Worm (Caenorhabditis elegans): ENCODE results near the gene abts-4.

Gene abts-4

ce11 chrX:6738535-6738934 is 23.0 kb downstream of the abts-4 start:
- TF ChIP-seq nhr-237 (tag; optimal IDR thresholded peaks at IDR 0.05) (no peak), mep-1 (tag; optimal IDR thresholded peaks at IDR 0.05) (no peak), ama-1 (optimal IDR thresholded peaks at IDR 0.05) (no peak), dsc-1 (tag; optimal IDR thresholded peaks at IDR 0.05) (no peak), ces-1 (GFP tag; optimal IDR thresholded peaks at IDR 0.05) (no peak), nhr-28 (tag; optimal IDR thresholded peaks at IDR 0.05) (no peak), C04F5.9 (tag; optimal IDR thresholded peaks at IDR 0.05) (no peak), blmp-1 (tag; optimal IDR thresholded peaks at IDR 0.05) (peak; percentile 80), mab-9 (GFP tag; IDR thresholded peaks at IDR 0.05) (0 out of 2 replicates have a peak, but pooled peaks have one; percentile 8), rnt-1 (tag; optimal IDR thresholded peaks at IDR 0.05) (no peak)

ce11 chrX:6737329-6738008 is 24.1 kb downstream of the abts-4 start:
- TF ChIP-seq dpl-1 (GFP tag; optimal IDR thresholded peaks at IDR 0.05) (peak; percentile 25 to 48 (median 42)), sox-4 (tag; optimal IDR thresholded peaks at IDR 0.05) (peak; percentile 58), nhr-76 (tag; optimal IDR thresholded peaks at IDR 0.05) (peak; percentile 11), dsc-1 (tag; optimal IDR thresholded peaks at IDR 0.05) (peak; percentile 91), sptf-1 (tag; optimal IDR thresholded peaks at IDR 0.05) (no peak), unc-30 (tag; optimal IDR thresholded peaks at IDR 0.05) (no peak), mef-2 (tag; optimal IDR thresholded peaks at IDR 0.05) (peak; percentile 89), Y116A8C.19 (tag; optimal IDR thresholded peaks at IDR 0.05; ENCODE audit: borderline replicate concordance) (no peak), nhr-84 (tag; optimal IDR thresholded peaks at IDR 0.05) (no peak), blmp-1 (tag; optimal IDR thresholded peaks at IDR 0.05) (peak; percentile 96), ceh-90 (tag; optimal IDR thresholded peaks at IDR 0.05) (no peak), nhr-47 (tag; optimal IDR thresholded peaks at IDR 0.05) (peak; percentile 94), tbx-2 (tag; optimal IDR thresholded peaks at IDR 0.05) (peak; percentile 98), ceh-63 (GFP tag; optimal IDR thresholded peaks at IDR 0.05) (no peak), nhr-77 (tag; optimal IDR thresholded peaks at IDR 0.05) (peak; percentile 82), nhr-19 (GFP tag; conservative IDR thresholded peaks at IDR 0.05) (peak; percentile 95), fkh-4 (tag; optimal IDR thresholded peaks at IDR 0.05; ENCODE audit: borderline replicate concordance) (peak; percentile 40), nhr-90 (tag; optimal IDR thresholded peaks at IDR 0.05; ENCODE audit: poor library complexity) (peak; percentile 97), snu-23 (GFP tag; optimal IDR thresholded peaks at IDR 0.05) (peak; percentile 97), elt-3 (tag; optimal IDR thresholded peaks at IDR 0.05) (peak in 5 of 6 experiments; percentile 16 to 98 (median 63)), tlp-1 (tag; optimal IDR thresholded peaks at IDR 0.05) (no peak), elt-2 (tag; optimal IDR thresholded peaks at IDR 0.05) (peak; percentile 89), lin-15B (tag; optimal IDR thresholded peaks at IDR 0.05) (no peak), lsy-2 (tag; optimal IDR thresholded peaks at IDR 0.05) (peak; percentile 75 to 82), nhr-12 (tag; optimal IDR thresholded peaks at IDR 0.05) (no peak), pqm-1 (tag; optimal IDR thresholded peaks at IDR 0.05) (no peak), ceh-8 (GFP tag; optimal IDR thresholded peaks at IDR 0.05) (no peak), isw-1 (GFP tag; IDR thresholded peaks at IDR 0.05) (peak; percentile 50), lin-13 (GFP tag; optimal IDR thresholded peaks at IDR 0.05) (peak; percentile 68), zag-1 (tag; optimal IDR thresholded peaks at IDR 0.05) (no peak), aha-1 (tag; optimal IDR thresholded peaks at IDR 0.05) (no peak), efl-1 (optimal IDR thresholded peaks at IDR 0.05) (peak; percentile 54 to 59), efl-1 (GFP tag; optimal IDR thresholded peaks at IDR 0.05 in 1 of 2) (peak; percentile 27 to 93), efl-3 (GFP tag; optimal IDR thresholded peaks at IDR 0.05) (peak; percentile 42), C16A3.4 (tag; optimal IDR thresholded peaks at IDR 0.05) (peak; percentile 68), lin-14 (GFP tag; optimal IDR thresholded peaks at IDR 0.05) (peak; percentile 99), alr-1 (tag; optimal IDR thresholded peaks at IDR 0.05; ENCODE audit: borderline replicate concordance) (no peak), unc-130 (tag; optimal IDR thresholded peaks at IDR 0.05) (peak; percentile 93), zip-4 (GFP tag; optimal IDR thresholded peaks at IDR 0.05) (peak; percentile 56), ceh-88 (GFP tag; IDR thresholded peaks at IDR 0.05) (peak; percentile 83), nhr-28 (tag; optimal IDR thresholded peaks at IDR 0.05) (no peak), unc-62 (GFP tag; optimal IDR thresholded peaks at IDR 0.05) (no peak), fkh-8 (tag; optimal IDR thresholded peaks at IDR 0.05) (peak; percentile 90), ets-5 (GFP tag; IDR thresholded peaks at IDR 0.05) (no peak)
